Worm (Caenorhabditis elegans) whole organism, young adult: ENCODE results near the gene Y37H2A.7.

Source experiments
- F10E7.11 ChIP-seq: sonication (generic microtip); optimal IDR thresholded peaks from 2 replicates; lab custom pipeline; 2017; ENCODE audit warnings: mild to moderate bottlenecking, missing genetic modification characterization, moderate library complexity, missing compliant biosample characterization
- F49E8.2 ChIP-seq: sonication (generic microtip); optimal IDR thresholded peaks from 3 replicates; lab custom pipeline; 2017; ENCODE audit warnings: missing genetic modification characterization, mild to moderate bottlenecking, missing compliant biosample characterization, antibody characterized with exemption, moderate library complexity; ENCODE audit not compliant: insufficient read depth
- F55B11.4 ChIP-seq: sonication (generic microtip); optimal IDR thresholded peaks from 2 replicates; lab custom pipeline; 2016; ENCODE audit warnings: missing compliant biosample characterization, missing genetic modification characterization, borderline replicate concordance; ENCODE audit not compliant: insufficient read depth
- F57C9.4 ChIP-seq: sonication (generic microtip); optimal IDR thresholded peaks from 2 replicates; lab custom pipeline; 2017; ENCODE audit warnings: mild to moderate bottlenecking, missing genetic modification characterization, missing compliant biosample characterization
- Y56A3A.18 ChIP-seq: fragments of 200-800 bp; sonication (Bioruptor generic); IDR thresholded peaks from 2 replicates; pipeline ENCODE4 v1.3.6; 2022; ENCODE audit warnings: missing genetic modification reagents, missing genetic modification characterization, missing compliant biosample characterization
- ZK185.1 ChIP-seq: sonication (generic microtip); optimal IDR thresholded peaks from 2 replicates; lab custom pipeline; 2016; ENCODE audit warnings: mild to moderate bottlenecking, missing genetic modification characterization, missing compliant biosample characterization; ENCODE audit not compliant: poor library complexity, severe bottlenecking
- akir-1 ChIP-seq: fragments of 200-800 bp; sonication (Bioruptor generic); optimal IDR thresholded peaks from 2 replicates; lab custom pipeline; 2018; ENCODE audit warnings: mild to moderate bottlenecking, missing genetic modification characterization, moderate library complexity, missing compliant biosample characterization
- ama-1 ChIP-seq, 3 experiments: fragments of 150-350 bp in 1 of 3; sonication (generic microtip) in 2 of 3; optimal IDR thresholded peaks; 2 replicates each; lab custom pipeline; 2014 to 2018; ENCODE audit warnings: missing biosample characterization in 2 of 3, missing genetic modification characterization in 2 of 3, missing genetic modification reagents in 2 of 3
- attf-5 ChIP-seq: fragments of 200-800 bp; sonication (Bioruptor generic); optimal IDR thresholded peaks from 2 replicates; lab custom pipeline; 2018; ENCODE audit warnings: mild to moderate bottlenecking, missing genetic modification characterization, missing compliant biosample characterization
- cebp-1 ChIP-seq, 2 experiments: fragments of 200-800 bp in 1 of 2; sonication (Bioruptor generic) in 1 of 2; sonication (generic microtip) in 1 of 2; IDR thresholded peaks in 1 of 2; optimal IDR thresholded peaks in 1 of 2; 2 replicates each; pipeline versions ENCODE4 v1.3.6 to Lab custom; 2017 to 2022; ENCODE audit warnings: missing compliant biosample characterization in 2 of 2, missing genetic modification characterization in 2 of 2, mild to moderate bottlenecking in 1 of 2, missing genetic modification reagents in 1 of 2, moderate library complexity in 1 of 2
- cebp-2 ChIP-seq: fragments of 200-800 bp; sonication (Bioruptor generic); IDR thresholded peaks from 2 replicates; pipeline ENCODE4 v1.3.6; 2022; ENCODE audit warnings: missing genetic modification characterization, missing compliant biosample characterization
- ceh-58 ChIP-seq: fragments of 200-800 bp; sonication (Bioruptor generic); IDR thresholded peaks from 2 replicates; pipeline ENCODE4 v1.3.6; 2022; ENCODE audit warnings: missing genetic modification characterization, missing compliant biosample characterization
- ceh-91 ChIP-seq: fragments of 200-800 bp; sonication (Bioruptor generic); IDR thresholded peaks from 2 replicates; pipeline ENCODE4 v1.3.6; 2022; ENCODE audit warnings: missing genetic modification reagents, missing genetic modification characterization, missing compliant biosample characterization
- efl-1 ChIP-seq: fragments of 150-350 bp; optimal IDR thresholded peaks from 2 replicates; lab custom pipeline; 2014; ENCODE audit warnings: missing biosample characterization, missing genetic modification reagents, missing genetic modification characterization
- egrh-3 ChIP-seq: fragments of 200-800 bp; sonication (Bioruptor generic); IDR thresholded peaks from 2 replicates; pipeline ENCODE4 v1.3.6; 2022; ENCODE audit warnings: missing genetic modification reagents, missing genetic modification characterization, missing compliant biosample characterization
- ets-4 ChIP-seq: fragments of 200-800 bp; sonication (Bioruptor generic); optimal IDR thresholded peaks from 2 replicates; lab custom pipeline; 2018; ENCODE audit warnings: mild to moderate bottlenecking, missing genetic modification characterization, missing compliant biosample characterization
- hlh-12 ChIP-seq: sonication (generic microtip); optimal IDR thresholded peaks from 2 replicates; lab custom pipeline; 2016; ENCODE audit warnings: missing genetic modification characterization, missing compliant biosample characterization
- let-526 ChIP-seq: fragments of 200-800 bp; sonication (Bioruptor generic); IDR thresholded peaks from 2 replicates; pipeline ENCODE4 v1.3.6; 2022; ENCODE audit warnings: missing genetic modification reagents, missing genetic modification characterization, missing compliant biosample characterization
- lin-40 ChIP-seq: sonication (generic microtip); optimal IDR thresholded peaks from 2 replicates; lab custom pipeline; 2016; ENCODE audit warnings: missing genetic modification characterization, mild to moderate bottlenecking, missing compliant biosample characterization, missing genotype, missing genetic modification reagents
- mcd-1 ChIP-seq: fragments of 200-800 bp; sonication (Bioruptor generic); IDR thresholded peaks from 2 replicates; pipeline ENCODE4 v1.3.6; 2022; ENCODE audit warnings: missing genetic modification reagents, missing genetic modification characterization, missing compliant biosample characterization
- nhr-120 ChIP-seq: fragments of 200-800 bp; sonication (Bioruptor generic); IDR thresholded peaks from 2 replicates; pipeline ENCODE4 v1.3.6; 2022; ENCODE audit warnings: missing genetic modification characterization, missing compliant biosample characterization
- nhr-179 ChIP-seq: sonication (generic microtip); optimal IDR thresholded peaks from 2 replicates; lab custom pipeline; 2016; ENCODE audit warnings: mild to moderate bottlenecking, missing genetic modification characterization, missing compliant biosample characterization
- rec-8 ChIP-seq, 2 experiments: sonication (generic microtip); optimal IDR thresholded peaks; 2 replicates each; lab custom pipeline; 2016; ENCODE audit warnings: mild to moderate bottlenecking in 2 of 2, missing genetic modification characterization in 2 of 2, missing genetic modification reagents in 2 of 2, missing genotype in 2 of 2, missing biosample characterization in 1 of 2, missing compliant biosample characterization in 1 of 2, moderate library complexity in 1 of 2
- sea-2 ChIP-seq: fragments of 200-800 bp; sonication (Bioruptor generic); IDR thresholded peaks from 2 replicates; pipeline ENCODE4 v1.3.6; 2022; ENCODE audit warnings: missing genetic modification characterization, missing compliant biosample characterization
- snpc-1.1 ChIP-seq: sonication (generic microtip); optimal IDR thresholded peaks from 2 replicates; lab custom pipeline; 2017; ENCODE audit warnings: missing genetic modification characterization, mild to moderate bottlenecking, missing compliant biosample characterization, antibody characterized with exemption, moderate library complexity, missing genotype, missing genetic modification reagents; ENCODE audit not compliant: insufficient read depth
- sptf-2 ChIP-seq: fragments of 200-800 bp; sonication (Bioruptor generic); optimal IDR thresholded peaks from 2 replicates; lab custom pipeline; 2018; ENCODE audit warnings: mild to moderate bottlenecking, missing genetic modification characterization, missing compliant biosample characterization
- unc-62 ChIP-seq: fragments of 150-350 bp; optimal IDR thresholded peaks from 2 replicates; lab custom pipeline; 2014; ENCODE audit warnings: missing biosample characterization, missing genetic modification reagents, missing genetic modification characterization
- zim-3 ChIP-seq: sonication (generic microtip); optimal IDR thresholded peaks from 2 replicates; lab custom pipeline; 2017; ENCODE audit warnings: mild to moderate bottlenecking, missing genetic modification characterization, moderate library complexity, missing compliant biosample characterization
- ztf-22 ChIP-seq: fragments of 200-800 bp; sonication (Bioruptor generic); optimal IDR thresholded peaks from 2 replicates; lab custom pipeline; 2018; ENCODE audit warnings: mild to moderate bottlenecking, missing genetic modification characterization, moderate library complexity, missing compliant biosample characterization
- ztf-28 ChIP-seq: fragments of 200-800 bp; sonication (Bioruptor generic); IDR thresholded peaks from 2 replicates; pipeline ENCODE4 v1.3.6; 2022; ENCODE audit warnings: missing genetic modification reagents, missing genetic modification characterization, missing compliant biosample characterization

Y37H2A.7 gene

DNA sequence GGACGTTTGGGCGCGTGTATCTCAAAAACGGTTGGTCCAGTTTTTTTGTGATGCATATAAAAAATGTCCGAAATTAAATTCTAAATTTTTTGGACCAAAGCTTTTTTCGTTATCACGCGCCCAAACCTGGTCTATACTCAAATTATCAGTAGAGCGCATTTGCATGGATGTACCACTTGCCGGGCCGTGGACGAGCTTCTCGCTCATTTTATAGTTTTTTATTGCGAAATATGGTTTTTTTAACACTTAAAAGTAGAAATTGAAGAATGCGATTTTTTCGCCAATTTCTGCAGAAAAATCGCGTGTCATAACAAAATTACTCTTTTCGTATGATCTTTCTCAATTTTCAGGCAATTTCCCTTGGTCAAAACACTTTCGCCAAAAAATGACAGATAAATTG is 19.2 kb downstream of the Y37H2A.7 start:
- TF ChIP-seq attf-5 (GFP tag; lab: Kevin White, UChicago) (peak; percentile 13), mcd-1 (peak; percentile 83), cebp-1 (GFP tag; IDR thresholded peaks at IDR 0.05; lab: Robert Waterston, UW) (peak; percentile 93), cebp-1 (tag; optimal IDR thresholded peaks at IDR 0.05; lab: Kevin White, UChicago) (peak; percentile 90)

DNA sequence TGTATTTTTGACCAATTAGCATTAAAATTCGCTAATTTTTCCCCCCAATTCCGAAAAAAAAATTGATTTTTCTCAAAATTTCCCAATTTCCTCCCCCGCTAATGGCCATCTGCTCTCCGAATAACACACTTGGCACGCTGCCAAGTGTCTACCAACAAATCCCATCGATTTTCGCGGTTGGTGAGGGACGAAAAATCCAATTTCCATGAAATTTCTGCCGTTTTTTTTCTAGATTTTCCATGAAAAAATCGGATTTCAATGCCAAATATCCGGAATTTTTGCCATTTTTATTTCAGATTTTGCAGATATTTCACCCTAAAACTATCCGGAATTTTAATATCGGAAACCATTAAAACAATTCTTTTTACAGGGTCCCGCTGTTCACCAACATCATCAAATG is 24.8 kb downstream of the Y37H2A.7 start:
- TF ChIP-seq Y56A3A.18: no peak
- TF ChIP-seq sea-2 (GFP tag; lab: Robert Waterston, UW): no peak
- TF ChIP-seq zim-3: no peak
- no peak for TF ChIP-seq cebp-2 (GFP tag; lab: Robert Waterston, UW)

DNA sequence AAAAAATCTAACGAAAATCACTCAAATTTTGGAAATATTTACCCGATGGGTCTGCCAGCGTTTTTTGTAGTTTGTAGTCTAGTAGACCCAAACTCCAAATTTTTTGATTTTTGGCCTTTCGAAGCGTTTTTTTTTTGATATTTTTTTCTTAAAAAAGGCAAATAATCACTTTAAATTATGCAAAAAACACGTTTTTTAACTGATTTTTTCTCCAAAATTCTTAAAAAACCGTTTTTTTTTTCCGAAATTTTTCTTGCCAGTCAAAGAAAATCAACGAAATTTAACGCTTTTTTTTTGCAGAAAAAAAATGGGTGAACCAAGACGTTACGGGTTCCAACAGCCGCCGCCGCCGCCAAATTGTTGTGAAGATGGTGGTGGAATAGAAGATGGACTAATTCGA is 26.3 kb downstream of the Y37H2A.7 start, which contains the start of gene Y37H2A.1:
Y37H2A.1 (plus strand) TSS at position 301 of the 400 bp plus-strand sequence.
- TF ChIP-seq lin-40 (tag; lab: Kevin White, UChicago): no peak
- no peak for TF ChIP-seq F55B11.4 (tag; lab: Kevin White, UChicago)
- TF ChIP-seq ztf-22 (GFP tag; lab: Kevin White, UChicago): no peak
- no peak for TF ChIP-seq ZK185.1 (tag; lab: Kevin White, UChicago)
- no peak for TF ChIP-seq ztf-28 (GFP tag; lab: Robert Waterston, UW)

DNA sequence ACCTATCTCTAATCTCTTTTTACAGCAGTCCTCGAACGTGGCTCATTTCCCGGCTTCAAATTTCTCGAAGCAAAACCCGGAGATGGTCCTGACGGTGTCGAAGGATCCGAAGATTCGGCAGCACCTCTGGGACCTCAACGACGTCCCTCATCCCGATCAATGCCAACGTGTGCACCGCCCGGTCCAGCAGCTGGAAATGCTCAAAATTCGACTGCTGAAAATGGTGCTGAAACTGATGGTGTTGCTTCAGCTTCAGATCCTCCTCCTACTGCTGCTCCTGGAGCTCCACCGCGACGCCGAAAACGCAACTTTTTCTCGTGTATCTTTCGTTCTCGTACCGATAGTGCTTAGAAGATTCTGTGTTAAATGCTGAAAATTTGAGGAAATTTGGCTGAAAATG is 28.2 kb downstream of the Y37H2A.7 start:
- TF ChIP-seq ceh-58 (GFP tag; lab: Robert Waterston, UW) (no peak), egrh-3 (GFP tag; lab: Robert Waterston, UW) (0 out of 2 replicates have a peak, but pooled peaks have one; percentile 9)

ce11 chrV:18098387-18098786 is 35.9 kb downstream of the Y37H2A.7 start, which contains the start of gene par-4:
par-4 (plus strand) TSS chrV:18098687.
- TF ChIP-seq rec-8 (tag; optimal IDR thresholded peaks at IDR 0.05; lab: Kevin White, UChicago) (no peak), F10E7.11 (tag; lab: Kevin White, UChicago) (no peak), unc-62 (no peak), ets-4 (GFP tag; lab: Kevin White, UChicago) (no peak), sptf-2 (GFP tag; lab: Kevin White, UChicago) (no peak), ceh-58 (GFP tag; lab: Robert Waterston, UW) (no peak), mcd-1 (no peak), F57C9.4 (tag; lab: Kevin White, UChicago) (no peak)

ce11 chrV:18093941-18094340 is 40.3 kb downstream of the Y37H2A.7 start:
- TF ChIP-seq egrh-3 (GFP tag; lab: Robert Waterston, UW) (no peak), F49E8.2 (no peak), nhr-120 (GFP tag; lab: Robert Waterston, UW) (no peak), ceh-91 (no peak), ama-1 (optimal IDR thresholded peaks at IDR 0.05; lab: Kevin White, UChicago) (no peak), ama-1 (GFP tag; optimal IDR thresholded peaks at IDR 0.05; lab: Kevin White, UChicago) (no peak), nhr-179 (tag; lab: Kevin White, UChicago) (no peak), ceh-58 (GFP tag; lab: Robert Waterston, UW) (no peak), akir-1 (GFP tag; lab: Kevin White, UChicago) (no peak), let-526 (GFP tag; lab: Robert Waterston, UW) (no peak), efl-1 (GFP tag; lab: Kevin White, UChicago) (no peak), hlh-12 (no peak), snpc-1.1 (no peak)
- TF ChIP-seq, all 124 proteins: peak for 0
